Fruit fly (Drosophila melanogaster): ENCODE data around the gene CG42688.

dm6 chr2L:19144115-19144514, 38.5 kb downstream of the CG42688 start:
- TF ChIP-seq cyc (GFP tag; optimal IDR thresholded peaks at IDR 0.05) (no peak), ss (GFP tag; optimal IDR thresholded peaks at IDR 0.05) (peak; percentile 66 to 82), CG7368 (GFP tag; optimal IDR thresholded peaks at IDR 0.05) (no peak), OdsH (GFP tag; optimal IDR thresholded peaks at IDR 0.05) (no peak), net (GFP tag; optimal IDR thresholded peaks at IDR 0.05) (no peak), Hr4 (GFP tag; optimal IDR thresholded peaks at IDR 0.05) (no peak), CG8632 (GFP tag; optimal IDR thresholded peaks at IDR 0.05) (no peak), acj6 (GFP tag; optimal IDR thresholded peaks at IDR 0.05) (no peak), Gug (GFP tag; IDR thresholded peaks at IDR 0.05) (no peak)
